Worm (Caenorhabditis elegans): ENCODE results near the gene del-6.

del-6 gene

ce11 chrV:10548981-10549380 lies 23.7 kb upstream of the del-6 start, which contains the start of gene srd-34:
Gene srd-34, minus strand, starts transcription at chrV:10549081.
- no peak for TF ChIP-seq elt-2 (tag; optimal IDR thresholded peaks at IDR 0.05)
- no peak for TF ChIP-seq lin-39 (tag; optimal IDR thresholded peaks at IDR 0.05)
- TF ChIP-seq lin-15B (tag; optimal IDR thresholded peaks at IDR 0.05) = no peak
- TF ChIP-seq fkh-4 (tag; optimal IDR thresholded peaks at IDR 0.05; ENCODE audit: borderline replicate concordance) = no peak
- TF ChIP-seq pqm-1 (tag; optimal IDR thresholded peaks at IDR 0.05) = no peak
- TF ChIP-seq nhr-11 (tag; optimal IDR thresholded peaks at IDR 0.05) = no peak
- TF ChIP-seq ama-1 (optimal IDR thresholded peaks at IDR 0.05) = no peak
- no peak for TF ChIP-seq unc-130 (tag; optimal IDR thresholded peaks at IDR 0.05)
- TF ChIP-seq rnt-1 (tag; optimal IDR thresholded peaks at IDR 0.05) = no peak
- TF ChIP-seq blmp-1 (tag; optimal IDR thresholded peaks at IDR 0.05) = no peak
- no peak for TF ChIP-seq ceh-63 (GFP tag; optimal IDR thresholded peaks at IDR 0.05)
- no peak for TF ChIP-seq sup-37 (GFP tag; optimal IDR thresholded peaks at IDR 0.05)
- TF ChIP-seq egl-27 (tag; optimal IDR thresholded peaks at IDR 0.05) = no peak
- no peak for TF ChIP-seq lin-14 (GFP tag; optimal IDR thresholded peaks at IDR 0.05)
- TF ChIP-seq ztf-4 (tag; optimal IDR thresholded peaks at IDR 0.05) = no peak
- TF ChIP-seq C16A3.4 (tag; optimal IDR thresholded peaks at IDR 0.05) = no peak
- TF ChIP-seq ets-5 (GFP tag; IDR thresholded peaks at IDR 0.05) = no peak
- no peak for TF ChIP-seq pax-3 (tag; optimal IDR thresholded peaks at IDR 0.05)
- TF ChIP-seq unc-30 (tag; optimal IDR thresholded peaks at IDR 0.05) = no peak

- no peak for TF ChIP-seq hlh-17 (GFP tag; optimal IDR thresholded peaks at IDR 0.05; ENCODE audit: borderline replicate concordance)
- no peak for TF ChIP-seq zip-4 (GFP tag; optimal IDR thresholded peaks at IDR 0.05)
- no peak for TF ChIP-seq rnt-1 (tag; optimal IDR thresholded peaks at IDR 0.05)
- TF ChIP-seq fkh-8 (tag; optimal IDR thresholded peaks at IDR 0.05) = no peak
- no peak for TF ChIP-seq C34B4.2 (tag; optimal IDR thresholded peaks at IDR 0.05)
- TF ChIP-seq C04F5.9 (tag; optimal IDR thresholded peaks at IDR 0.05) = no peak
- no peak for TF ChIP-seq irx-1 (tag; optimal IDR thresholded peaks at IDR 0.05)
- no peak for TF ChIP-seq nhr-47 (tag; optimal IDR thresholded peaks at IDR 0.05)
- no peak for TF ChIP-seq ama-1 (optimal IDR thresholded peaks at IDR 0.05)
- no peak for TF ChIP-seq pag-3 (tag; optimal IDR thresholded peaks at IDR 0.05; ENCODE audit: borderline replicate concordance, insufficient read depth)
- no peak for TF ChIP-seq nhr-11 (tag; optimal IDR thresholded peaks at IDR 0.05)
Measured at ce11 chrV:10549717-10550116, 23.0 kb upstream of the del-6 start, which contains the start of gene F32G8.2. Gene F32G8.2, plus strand, starts transcription at chrV:10550017.

ce11 chrV:10555239-10555638 lies 17.5 kb upstream of the del-6 start, which contains the start of gene F32G8.3:
Gene F32G8.3, minus strand, starts transcription at chrV:10555339.
- no peak for TF ChIP-seq nhr-85 (tag)
- no peak for TF ChIP-seq sup-37 (GFP tag; optimal IDR thresholded peaks at IDR 0.05)
- TF ChIP-seq snu-23 (GFP tag; optimal IDR thresholded peaks at IDR 0.05) = no peak
- no peak for TF ChIP-seq fkh-8 (tag; optimal IDR thresholded peaks at IDR 0.05)
- TF ChIP-seq pax-3 (tag; optimal IDR thresholded peaks at IDR 0.05) = no peak

ce11 chrV:10556362-10556761 lies 16.4 kb upstream of the del-6 start:
- TF ChIP-seq grh-1 (GFP tag; IDR thresholded peaks at IDR 0.05) (peak; percentile 42; the same call in 1 of the 2 replicates), unc-98 (GFP tag; IDR thresholded peaks at IDR 0.05) (no peak), blmp-1 (tag; optimal IDR thresholded peaks at IDR 0.05) (no peak), ama-1 (optimal IDR thresholded peaks at IDR 0.05) (no peak), nhr-85 (tag) (peak; percentile 72), unc-86 (tag; optimal IDR thresholded peaks at IDR 0.05) (no peak)

- TF ChIP-seq unc-130 (tag; optimal IDR thresholded peaks at IDR 0.05) = peak; percentile 57
- TF ChIP-seq zip-4 (GFP tag; optimal IDR thresholded peaks at IDR 0.05) = no peak
- no peak for TF ChIP-seq fkh-8 (tag; optimal IDR thresholded peaks at IDR 0.05)
- TF ChIP-seq nhr-71 (tag; optimal IDR thresholded peaks at IDR 0.05) = peak; percentile 41
- TF ChIP-seq elt-2 (tag; optimal IDR thresholded peaks at IDR 0.05) = no peak
- no peak for TF ChIP-seq efl-3 (GFP tag; optimal IDR thresholded peaks at IDR 0.05)
- TF ChIP-seq ceh-8 (GFP tag; optimal IDR thresholded peaks at IDR 0.05) = no peak
- peak in 1 of 3 experiments; percentile 14 for TF ChIP-seq dpl-1 (GFP tag; optimal IDR thresholded peaks at IDR 0.05)
- peak; percentile 90 for TF ChIP-seq blmp-1 (tag; optimal IDR thresholded peaks at IDR 0.05)
- TF ChIP-seq C16A3.4 (tag; optimal IDR thresholded peaks at IDR 0.05) = peak; percentile 9
- TF ChIP-seq hpl-2 (GFP tag; optimal IDR thresholded peaks at IDR 0.05) = no peak
- no peak for TF ChIP-seq skn-1 (tag; optimal IDR thresholded peaks at IDR 0.05)
- TF ChIP-seq efl-1 (optimal IDR thresholded peaks at IDR 0.05) = no peak
- peak in 1 of 2 experiments; percentile 67 for TF ChIP-seq efl-1 (GFP tag; optimal IDR thresholded peaks at IDR 0.05 in 1 of 2)
- TF ChIP-seq zag-1 (tag; optimal IDR thresholded peaks at IDR 0.05) = no peak
- TF ChIP-seq nhr-77 (tag; optimal IDR thresholded peaks at IDR 0.05) = no peak
- no peak for TF ChIP-seq egl-27 (tag; optimal IDR thresholded peaks at IDR 0.05)
- no peak for TF ChIP-seq ets-5 (GFP tag; IDR thresholded peaks at IDR 0.05)
- TF ChIP-seq nhr-20 (tag; optimal IDR thresholded peaks at IDR 0.05) = peak; percentile 48
- TF ChIP-seq jun-1 (tag; optimal IDR thresholded peaks at IDR 0.05) = no peak
- no peak for TF ChIP-seq ztf-11 (tag; optimal IDR thresholded peaks at IDR 0.05)
Measured at ce11 chrV:10557094-10557493, 15.6 kb upstream of the del-6 start.

Measured in whole organism, L1 larva.